Fruit fly (Drosophila melanogaster) whole organism, embryonic: ENCODE measurements around the gene CG43131.

ENCODE experiments used
- Adf1 ChIP-seq: fragments of 200-800 bp; sonication (Bioruptor generic); IDR thresholded peaks from 2 replicates; pipeline ENCODE4 v1.3.6; 2022; ENCODE audit warnings: missing biosample characterization, missing genetic modification characterization
- Bgb ChIP-seq: fragments of 200-800 bp; sonication (Bioruptor generic); IDR thresholded peaks from 2 replicates; pipeline ENCODE4 v1.3.6; 2022; ENCODE audit warnings: missing biosample characterization, missing genetic modification characterization; ENCODE audit not compliant: partially characterized antibody
- Blimp-1 ChIP-seq: fragments of 200-800 bp; sonication (Bioruptor generic); optimal IDR thresholded peaks from 3 replicates; lab custom pipeline; 2018; ENCODE audit warnings: missing biosample characterization, missing genetic modification characterization, mild to moderate bottlenecking, moderate library complexity, missing genetic modification reagents
- CG1024 ChIP-seq: fragments of 200-800 bp; sonication (Bioruptor generic); IDR thresholded peaks from 2 replicates; pipeline ENCODE4 v1.3.6; 2022; ENCODE audit warnings: missing biosample characterization, missing genetic modification characterization
- CG11085 ChIP-seq: fragments of 200-800 bp; sonication (Bioruptor generic); IDR thresholded peaks from 2 replicates; pipeline ENCODE4 v1.3.6; 2022; ENCODE audit warnings: missing biosample characterization, missing genetic modification characterization
- CG12071 ChIP-seq: fragments of 200-800 bp; sonication (Bioruptor generic); optimal IDR thresholded peaks from 3 replicates; lab custom pipeline; 2018; ENCODE audit warnings: missing biosample characterization, mild to moderate bottlenecking, missing genetic modification characterization
- CG13296 ChIP-seq: fragments of 200-800 bp; sonication (Bioruptor generic); optimal IDR thresholded peaks from 3 replicates; lab custom pipeline; 2018; ENCODE audit warnings: missing biosample characterization, mild to moderate bottlenecking, missing genetic modification characterization
- CG13894 ChIP-seq: fragments of 200-800 bp; sonication (Bioruptor generic); optimal IDR thresholded peaks from 3 replicates; lab custom pipeline; 2018; ENCODE audit warnings: missing biosample characterization, mild to moderate bottlenecking, missing genetic modification characterization, moderate library complexity
- CG15479 ChIP-seq: fragments of 200-800 bp; sonication (Bioruptor generic); optimal IDR thresholded peaks from 3 replicates; lab custom pipeline; 2019; ENCODE audit warnings: missing biosample characterization, mild to moderate bottlenecking, missing genetic modification characterization, moderate library complexity
- CG15601 ChIP-seq: fragments of 200-800 bp; sonication (Bioruptor generic); optimal IDR thresholded peaks from 3 replicates; lab custom pipeline; 2019; ENCODE audit warnings: missing biosample characterization, mild to moderate bottlenecking, missing genetic modification characterization, moderate library complexity
- CG17359 ChIP-seq: fragments of 200-800 bp; sonication (Bioruptor generic); optimal IDR thresholded peaks from 3 replicates; lab custom pipeline; 2018; ENCODE audit warnings: missing biosample characterization, mild to moderate bottlenecking, missing genetic modification characterization, moderate library complexity
- CG18599 ChIP-seq: fragments of 200-800 bp; sonication (Bioruptor generic); optimal IDR thresholded peaks from 3 replicates; lab custom pipeline; 2017; ENCODE audit warnings: missing biosample characterization, missing genetic modification characterization, mild to moderate bottlenecking, moderate library complexity, missing genetic modification reagents
- CG4707 ChIP-seq: fragments of 200-800 bp; sonication (Bioruptor generic); optimal IDR thresholded peaks from 2 replicates; lab custom pipeline; 2018; ENCODE audit warnings: missing biosample characterization, mild to moderate bottlenecking, missing genetic modification characterization, moderate library complexity
- CG6254 ChIP-seq: fragments of 200-800 bp; sonication (Bioruptor generic); optimal IDR thresholded peaks from 3 replicates; lab custom pipeline; 2017; ENCODE audit warnings: mild to moderate bottlenecking, missing biosample characterization, missing genetic modification reagents, missing genetic modification characterization
- CG6683 ChIP-seq: fragments of 200-800 bp; sonication (Bioruptor generic); optimal IDR thresholded peaks from 2 replicates; lab custom pipeline; 2017; ENCODE audit warnings: missing biosample characterization, mild to moderate bottlenecking, missing genetic modification characterization, missing genetic modification reagents
- CG6689 ChIP-seq: fragments of 200-800 bp; sonication (Bioruptor generic); IDR thresholded peaks from 2 replicates; pipeline ENCODE4 v1.3.6; 2022; ENCODE audit warnings: missing biosample characterization, missing genetic modification characterization
- CG8290 ChIP-seq, 3 experiments: fragments of 200-800 bp; sonication (Bioruptor generic); optimal IDR thresholded peaks; 2 replicates each; lab custom pipeline; 2016 to 2019; ENCODE audit warnings: missing biosample characterization in 3 of 3, missing genetic modification characterization in 3 of 3, mild to moderate bottlenecking in 2 of 3, moderate library complexity in 1 of 3
- CG8478 ChIP-seq: fragments of >200 bp; optimal IDR thresholded peaks from 2 replicates; lab custom pipeline; 2018
- CG9215 ChIP-seq: fragments of 200-800 bp; sonication (Bioruptor generic); IDR thresholded peaks from 2 replicates; pipeline ENCODE4 v1.3.6; 2022; ENCODE audit warnings: missing biosample characterization, missing genetic modification characterization
- Camta ChIP-seq: fragments of 200-800 bp; sonication (Bioruptor generic); optimal IDR thresholded peaks from 2 replicates; lab custom pipeline; 2016; ENCODE audit warnings: missing biosample characterization, missing genetic modification characterization
- Dad ChIP-seq: fragments of 200-800 bp; sonication (Bioruptor generic); optimal IDR thresholded peaks from 3 replicates; lab custom pipeline; 2016; ENCODE audit warnings: missing biosample characterization, missing genetic modification characterization
- E2f2 ChIP-seq: fragments of 200-800 bp; sonication (Bioruptor generic); IDR thresholded peaks from 2 replicates; pipeline ENCODE4 v1.3.6; 2022; ENCODE audit warnings: missing biosample characterization, missing genetic modification characterization
- Fer2 ChIP-seq: fragments of 200-800 bp; sonication (Bioruptor generic); optimal IDR thresholded peaks from 2 replicates; lab custom pipeline; 2018; ENCODE audit warnings: missing biosample characterization, mild to moderate bottlenecking, missing genetic modification characterization, moderate library complexity
- HLHmδ ChIP-seq: fragments of 200-800 bp; sonication (Bioruptor generic); optimal IDR thresholded peaks from 2 replicates; lab custom pipeline; 2018; ENCODE audit warnings: missing biosample characterization, mild to moderate bottlenecking, missing genetic modification characterization, moderate library complexity
- Hey ChIP-seq: fragments of 200-800 bp; sonication (Bioruptor generic); optimal IDR thresholded peaks from 3 replicates; lab custom pipeline; 2018; ENCODE audit warnings: missing biosample characterization, mild to moderate bottlenecking, missing genetic modification characterization
- MTF-1 ChIP-seq: fragments of 200-800 bp; sonication (Bioruptor generic); optimal IDR thresholded peaks from 2 replicates; lab custom pipeline; 2018; ENCODE audit warnings: missing biosample characterization, mild to moderate bottlenecking, missing genetic modification characterization, borderline replicate concordance
- Sox100B ChIP-seq: fragments of 200-800 bp; sonication (Bioruptor generic); optimal IDR thresholded peaks from 3 replicates; lab custom pipeline; 2018; ENCODE audit warnings: missing biosample characterization, mild to moderate bottlenecking, missing genetic modification characterization
- al ChIP-seq: fragments of 200-800 bp; sonication (Bioruptor generic); IDR thresholded peaks from 2 replicates; pipeline ENCODE4 v1.3.6; 2022; ENCODE audit warnings: missing biosample characterization, missing genetic modification characterization
- aop ChIP-seq: fragments of 200-800 bp; sonication (Bioruptor generic); IDR thresholded peaks from 2 replicates; pipeline ENCODE4 v1.3.6; 2022; ENCODE audit warnings: missing biosample characterization, missing genetic modification characterization
- ci ChIP-seq: fragments of 200-800 bp; sonication (Bioruptor generic); IDR thresholded peaks from 3 replicates; pipeline ENCODE4 v1.3.6; 2022; ENCODE audit warnings: missing biosample characterization, missing genetic modification characterization
- dmrt11E ChIP-seq: fragments of 200-800 bp; sonication (Bioruptor generic); optimal IDR thresholded peaks from 3 replicates; lab custom pipeline; 2018; ENCODE audit warnings: missing biosample characterization, mild to moderate bottlenecking, missing genetic modification characterization, moderate library complexity
- eve ChIP-seq, 2 experiments: fragments of >200 bp; optimal IDR thresholded peaks; 2 replicates each; lab custom pipeline; 2017; ENCODE audit warnings: missing biosample characterization in 2 of 2, missing genetic modification characterization in 2 of 2
- fru ChIP-seq: fragments of >200 bp; optimal IDR thresholded peaks from 2 replicates; lab custom pipeline; 2017
- fu2 ChIP-seq: fragments of 200-800 bp; sonication (Bioruptor generic); optimal IDR thresholded peaks from 2 replicates; lab custom pipeline; 2016; ENCODE audit warnings: missing biosample characterization, missing genetic modification characterization
- ken ChIP-seq: fragments of 200-800 bp; sonication (Bioruptor generic); IDR thresholded peaks from 3 replicates; pipeline ENCODE4 v1.3.6; 2022; ENCODE audit warnings: missing biosample characterization, missing genetic modification characterization
- lilli ChIP-seq: fragments of 200-800 bp; sonication (Bioruptor generic); optimal IDR thresholded peaks from 3 replicates; lab custom pipeline; 2016; ENCODE audit warnings: missing biosample characterization, missing genetic modification characterization
- luna ChIP-seq: fragments of 200-800 bp; sonication (Bioruptor generic); optimal IDR thresholded peaks from 2 replicates; lab custom pipeline; 2016; ENCODE audit warnings: missing biosample characterization, missing genetic modification characterization
- pan ChIP-seq, 4 experiments: fragments of >200 bp in 3 of 4; fragments of 200-800 bp in 1 of 4; sonication (Bioruptor generic) in 1 of 4; optimal IDR thresholded peaks in 3 of 4; IDR thresholded peaks in 1 of 4; 2 replicates each; pipeline versions ENCODE4 v1.3.6 to Lab custom; 2017 to 2022; ENCODE audit warnings: missing biosample characterization in 2 of 4, missing genetic modification characterization in 2 of 4, mixed read lengths in 1 of 4
- pho ChIP-seq: fragments of 200-800 bp; sonication (Bioruptor generic); optimal IDR thresholded peaks from 2 replicates; lab custom pipeline; 2016; ENCODE audit warnings: missing biosample characterization, missing genetic modification characterization
- pnt ChIP-seq: fragments of 200-800 bp; sonication (Bioruptor generic); optimal IDR thresholded peaks from 3 replicates; lab custom pipeline; 2016; ENCODE audit warnings: missing biosample characterization, missing genetic modification characterization
- ranshi ChIP-seq: fragments of 200-800 bp; sonication (Bioruptor generic); IDR thresholded peaks from 2 replicates; pipeline ENCODE4 v1.3.6; 2022; ENCODE audit warnings: missing biosample characterization, missing genetic modification characterization
- sens ChIP-seq: fragments of 200-800 bp; sonication (Bioruptor generic); peaks from one replicate; lab custom pipeline; 2016; ENCODE audit warnings: missing biosample characterization, missing genetic modification characterization
- sim ChIP-seq: fragments of 200-800 bp; sonication (Bioruptor generic); IDR thresholded peaks from 2 replicates; pipeline ENCODE4 v1.3.6; 2022; ENCODE audit warnings: missing biosample characterization, missing genetic modification characterization
- sima ChIP-seq: fragments of 200-800 bp; sonication (Bioruptor generic); optimal IDR thresholded peaks from 2 replicates; lab custom pipeline; 2016; ENCODE audit warnings: missing biosample characterization, missing genetic modification characterization
- tna ChIP-seq: fragments of 200-800 bp; sonication (Bioruptor generic); IDR thresholded peaks from 2 replicates; pipeline ENCODE4 v1.3.6; 2022; ENCODE audit warnings: missing biosample characterization, missing genetic modification characterization; ENCODE audit not compliant: partially characterized antibody
- ttk ChIP-seq: fragments of 200-800 bp; sonication (Bioruptor generic); IDR thresholded peaks from 2 replicates; pipeline ENCODE4 v2.1.2; 2022; ENCODE audit warnings: missing biosample characterization, missing genetic modification characterization
- unc-4 ChIP-seq: fragments of 200-800 bp; sonication (Bioruptor generic); IDR thresholded peaks from 2 replicates; pipeline ENCODE4 v1.3.6; 2022; ENCODE audit warnings: missing biosample characterization, missing genetic modification characterization; ENCODE audit not compliant: partially characterized antibody
- vvl ChIP-seq: fragments of 200-800 bp; sonication (Bioruptor generic); IDR thresholded peaks from 2 replicates; pipeline ENCODE4 v1.3.6; 2022; ENCODE audit warnings: missing biosample characterization, missing genetic modification characterization

CG43131 gene

dm6 chr3R:5075934-5076834 is 32.8 kb downstream of the CG43131 start (continued):
- TF ChIP-seq pnt (GFP tag; lab: Kevin White, UChicago) (peak; percentile 74), al (no peak), CG11085 (GFP tag; lab: Robert Waterston, UW) (no peak), Hey (tag; lab: Kevin White, UChicago) (no peak), CG12071 (GFP tag; lab: Kevin White, UChicago) (peak; percentile 5), Fer2 (tag; lab: Kevin White, UChicago) (no peak), fru (lab: Kevin White, UChicago) (no peak), Adf1 (GFP tag; lab: Robert Waterston, UW) (no peak), luna (GFP tag; lab: Kevin White, UChicago) (no peak), CG8290 (GFP tag; optimal IDR thresholded peaks at IDR 0.05; lab: Kevin White, UChicago) (no peak), CG8290 (tag; optimal IDR thresholded peaks at IDR 0.05; lab: Kevin White, UChicago) (peak in 1 of 2 experiments; percentile 24), CG13296 (GFP tag; lab: Kevin White, UChicago) (no peak), unc-4 (GFP tag; lab: Robert Waterston, UW) (no peak), aop (GFP tag; lab: Robert Waterston, UW) (no peak), CG6683 (GFP tag; lab: Kevin White, UChicago) (no peak), lilli (GFP tag; lab: Kevin White, UChicago) (no peak), dmrt11E (tag; lab: Kevin White, UChicago) (peak; percentile 72), Blimp-1 (GFP tag; lab: Kevin White, UChicago) (peak; percentile 66), E2f2 (GFP tag; lab: Robert Waterston, UW) (0 out of 2 replicates have a peak, but pooled peaks have one; percentile 18), pho (no peak), ranshi (GFP tag; lab: Robert Waterston, UW) (0 out of 2 replicates have a peak, but pooled peaks have one; percentile 9), CG13894 (no peak), sima (GFP tag; lab: Kevin White, UChicago) (no peak), Sox100B (peak; percentile 51), vvl (GFP tag; lab: Robert Waterston, UW) (no peak), CG18599 (GFP tag; lab: Kevin White, UChicago) (peak; percentile 42), tna (GFP tag; lab: Robert Waterston, UW) (no peak), sim (GFP tag; lab: Robert Waterston, UW) (no peak), Bgb (no peak), CG15601 (tag; lab: Kevin White, UChicago) (peak; percentile 38), ttk (GFP tag; lab: Robert Waterston, UW) (no peak), CG4707 (GFP tag; lab: Kevin White, UChicago) (no peak), CG15479 (no peak), HLHmδ (GFP tag; lab: Kevin White, UChicago) (peak; percentile 12), CG6254 (GFP tag; lab: Kevin White, UChicago) (no peak), pan (optimal IDR thresholded peaks at IDR 0.05; lab: Kevin White, UChicago) (no peak), pan (GFP tag; optimal IDR thresholded peaks at IDR 0.05 in 1 of 2, IDR thresholded peaks at IDR 0.05 in 1 of 2) (peak in 1 of 2 experiments; percentile 23), eve (GFP tag; optimal IDR thresholded peaks at IDR 0.05; lab: Kevin White, UChicago) (peak in 1 of 2 experiments; percentile 68), CG1024 (GFP tag; lab: Robert Waterston, UW) (no peak), CG6689 (GFP tag; lab: Robert Waterston, UW) (peak; percentile 57), CG8478 (lab: Kevin White, UChicago) (no peak), Camta (no peak), MTF-1 (GFP tag; lab: Kevin White, UChicago) (no peak), ken (peak; percentile 53; the same call in 1 of the 3 replicates), CG9215 (GFP tag; lab: Robert Waterston, UW) (no peak), Dad (GFP tag; lab: Kevin White, UChicago) (no peak), fu2 (GFP tag; lab: Kevin White, UChicago) (no peak), sens (peak; percentile 85), CG17359 (tag; lab: Kevin White, UChicago) (peak; percentile 61), ci (GFP tag; lab: Robert Waterston, UW) (peak; percentile 34; the same call in 1 of the 3 replicates)
